Fruit fly (Drosophila melanogaster) whole organism, embryonic: ENCODE data around the gene COX7B.

ENCODE experiments used
- B-H1 ChIP-seq: fragments of 200-800 bp; sonication (Bioruptor generic); IDR thresholded peaks from 3 replicates; pipeline ENCODE4 v1.3.6; 2022; ENCODE audit warnings: missing biosample characterization, missing genetic modification characterization
- CG10274 ChIP-seq: fragments of 200-800 bp; sonication (Bioruptor generic); optimal IDR thresholded peaks from 3 replicates; lab custom pipeline; 2017; ENCODE audit warnings: missing biosample characterization, mild to moderate bottlenecking, missing genetic modification characterization
- CG10431 ChIP-seq: fragments of 200-800 bp; sonication (Bioruptor generic); optimal IDR thresholded peaks from 3 replicates; lab custom pipeline; 2018; ENCODE audit warnings: missing biosample characterization, mild to moderate bottlenecking, missing genetic modification characterization
- CG10979 ChIP-seq: fragments of 200-800 bp; sonication (Bioruptor generic); optimal IDR thresholded peaks from 2 replicates; lab custom pipeline; 2018; ENCODE audit warnings: missing biosample characterization, mild to moderate bottlenecking, missing genetic modification characterization, moderate library complexity
- CG11504 ChIP-seq: fragments of 200-800 bp; sonication (Bioruptor generic); optimal IDR thresholded peaks from 3 replicates; lab custom pipeline; 2019; ENCODE audit warnings: missing biosample characterization, mild to moderate bottlenecking, missing genetic modification characterization, moderate library complexity
- CG11695 ChIP-seq: fragments of 200-800 bp; sonication (Bioruptor generic); IDR thresholded peaks from 3 replicates; pipeline ENCODE4 v1.3.6; 2022; ENCODE audit warnings: missing biosample characterization, missing genetic modification characterization
- CG12942 ChIP-seq: fragments of 200-800 bp; sonication (Bioruptor generic); optimal IDR thresholded peaks from 3 replicates; lab custom pipeline; 2016; ENCODE audit warnings: missing biosample characterization, missing genetic modification characterization
- CG13287 ChIP-seq: fragments of 200-800 bp; sonication (Bioruptor generic); IDR thresholded peaks from 2 replicates; pipeline ENCODE4 v1.3.6; 2022; ENCODE audit warnings: missing biosample characterization, missing genetic modification characterization; ENCODE audit not compliant: partially characterized antibody
- CG13424 ChIP-seq: fragments of 200-800 bp; sonication (Bioruptor generic); optimal IDR thresholded peaks from 2 replicates; lab custom pipeline; 2019; ENCODE audit warnings: missing biosample characterization, mild to moderate bottlenecking, missing genetic modification characterization, moderate library complexity
- CG13624 ChIP-seq: fragments of 200-800 bp; sonication (Bioruptor generic); optimal IDR thresholded peaks from 2 replicates; lab custom pipeline; 2016; ENCODE audit warnings: missing biosample characterization, missing genetic modification characterization
- CG15011 ChIP-seq: fragments of 200-800 bp; sonication (Bioruptor generic); optimal IDR thresholded peaks from 3 replicates; lab custom pipeline; 2018; ENCODE audit warnings: missing biosample characterization, mild to moderate bottlenecking, missing genetic modification characterization
- CG17829 ChIP-seq: fragments of 200-800 bp; optimal IDR thresholded peaks from 2 replicates; lab custom pipeline; 2019; ENCODE audit warnings: missing biosample characterization, mild to moderate bottlenecking, missing genetic modification characterization, moderate library complexity
- CG18764 ChIP-seq: fragments of 200-800 bp; sonication (Bioruptor generic); optimal IDR thresholded peaks from 3 replicates; lab custom pipeline; 2016; ENCODE audit warnings: missing biosample characterization, missing genetic modification characterization
- CG2120 ChIP-seq: fragments of 200-800 bp; sonication (Bioruptor generic); optimal IDR thresholded peaks from 3 replicates; lab custom pipeline; 2016; ENCODE audit warnings: missing biosample characterization, missing genetic modification characterization
- CG30403 ChIP-seq: fragments of 200-800 bp; sonication (Bioruptor generic); optimal IDR thresholded peaks from 3 replicates; lab custom pipeline; 2016; ENCODE audit warnings: missing biosample characterization, missing genetic modification characterization
- CG31388 ChIP-seq: fragments of 200-800 bp; sonication (Bioruptor generic); optimal IDR thresholded peaks from 2 replicates; lab custom pipeline; 2016; ENCODE audit warnings: missing biosample characterization, missing genetic modification characterization
- CG31441 ChIP-seq: fragments of 200-800 bp; sonication (Bioruptor generic); IDR thresholded peaks from 2 replicates; pipeline ENCODE4 v1.3.6; 2022; ENCODE audit warnings: missing biosample characterization, missing genetic modification characterization
- CG3281 ChIP-seq: fragments of 200-800 bp; sonication (Bioruptor generic); optimal IDR thresholded peaks from 3 replicates; lab custom pipeline; 2017; ENCODE audit warnings: missing biosample characterization, mild to moderate bottlenecking, missing genetic modification characterization
- CG4360 ChIP-seq: fragments of 200-800 bp; sonication (Bioruptor generic); IDR thresholded peaks from 2 replicates; pipeline ENCODE4 v1.3.6; 2022; ENCODE audit warnings: missing biosample characterization, missing genetic modification characterization
- CG5953 ChIP-seq: fragments of 200-800 bp; sonication (Bioruptor generic); IDR thresholded peaks from 2 replicates; pipeline ENCODE4 v1.3.6; 2022; ENCODE audit warnings: missing biosample characterization, missing genetic modification characterization
- CG6689 ChIP-seq: fragments of 200-800 bp; sonication (Bioruptor generic); IDR thresholded peaks from 2 replicates; pipeline ENCODE4 v1.3.6; 2022; ENCODE audit warnings: missing biosample characterization, missing genetic modification characterization
- CG6765 ChIP-seq: fragments of 200-800 bp; sonication (Bioruptor generic); optimal IDR thresholded peaks from 3 replicates; lab custom pipeline; 2017; ENCODE audit warnings: missing biosample characterization, mild to moderate bottlenecking, missing genetic modification characterization
- CG8388 ChIP-seq: fragments of 200-800 bp; sonication (Bioruptor generic); optimal IDR thresholded peaks from 2 replicates; lab custom pipeline; 2019; ENCODE audit warnings: missing biosample characterization, mild to moderate bottlenecking, missing genetic modification characterization, moderate library complexity
- CG9727 ChIP-seq: fragments of 200-800 bp; sonication (Bioruptor generic); optimal IDR thresholded peaks from 3 replicates; lab custom pipeline; 2017; ENCODE audit warnings: missing biosample characterization, mild to moderate bottlenecking, missing genetic modification characterization
- E2f1 ChIP-seq: fragments of 200-800 bp; sonication (Bioruptor generic); IDR thresholded peaks from 2 replicates; pipeline ENCODE4 v1.3.6; 2022; ENCODE audit warnings: missing biosample characterization, missing genetic modification characterization
- Elba2 ChIP-seq: fragments of 200-800 bp; sonication (Bioruptor generic); optimal IDR thresholded peaks from 3 replicates; lab custom pipeline; 2016; ENCODE audit warnings: missing biosample characterization, missing genetic modification characterization
- Gug ChIP-seq: fragments of 200-800 bp; sonication (Bioruptor generic); IDR thresholded peaks from 4 replicates; pipeline ENCODE4 v1.3.6; 2022; ENCODE audit warnings: missing biosample characterization, missing genetic modification characterization
- Hsf ChIP-seq: fragments of 200-800 bp; sonication (Bioruptor generic); optimal IDR thresholded peaks from 3 replicates; lab custom pipeline; 2016; ENCODE audit warnings: missing biosample characterization, missing genetic modification characterization
- MTF-1 ChIP-seq: fragments of 200-800 bp; sonication (Bioruptor generic); optimal IDR thresholded peaks from 2 replicates; lab custom pipeline; 2018; ENCODE audit warnings: missing biosample characterization, mild to moderate bottlenecking, missing genetic modification characterization, borderline replicate concordance
- Mad ChIP-seq: fragments of 200-800 bp; sonication (Bioruptor generic); optimal IDR thresholded peaks from 2 replicates; lab custom pipeline; 2016; ENCODE audit warnings: missing biosample characterization, missing genetic modification characterization
- Med ChIP-seq: fragments of 200-800 bp; sonication (Bioruptor generic); peaks from one replicate; lab custom pipeline; 2016; ENCODE audit warnings: missing biosample characterization, missing genetic modification characterization, mild to moderate bottlenecking, inconsistent platforms, moderate library complexity
- Meics ChIP-seq: fragments of 200-800 bp; sonication (Bioruptor generic); optimal IDR thresholded peaks from 2 replicates; lab custom pipeline; 2017; ENCODE audit warnings: missing biosample characterization, mild to moderate bottlenecking, missing genetic modification characterization
- NFAT ChIP-seq: fragments of 200-800 bp; sonication (Bioruptor generic); IDR thresholded peaks from 2 replicates; pipeline ENCODE4 v1.3.6; 2022; ENCODE audit warnings: missing biosample characterization, missing genetic modification characterization
- PHDP ChIP-seq: fragments of 200-800 bp; sonication (Bioruptor generic); optimal IDR thresholded peaks from 3 replicates; lab custom pipeline; 2018; ENCODE audit warnings: missing biosample characterization, mild to moderate bottlenecking, missing genetic modification characterization, moderate library complexity
- Sox102F ChIP-seq: fragments of 200-800 bp; sonication (Bioruptor generic); optimal IDR thresholded peaks from 2 replicates; lab custom pipeline; 2018; ENCODE audit warnings: missing biosample characterization, mild to moderate bottlenecking, missing genetic modification characterization, moderate library complexity
- al ChIP-seq: fragments of 200-800 bp; sonication (Bioruptor generic); IDR thresholded peaks from 2 replicates; pipeline ENCODE4 v1.3.6; 2022; ENCODE audit warnings: missing biosample characterization, missing genetic modification characterization
- ci ChIP-seq: fragments of 200-800 bp; sonication (Bioruptor generic); IDR thresholded peaks from 3 replicates; pipeline ENCODE4 v1.3.6; 2022; ENCODE audit warnings: missing biosample characterization, missing genetic modification characterization
- dm ChIP-seq: fragments of 200-800 bp; sonication (Bioruptor generic); optimal IDR thresholded peaks from 3 replicates; lab custom pipeline; 2016; ENCODE audit warnings: missing biosample characterization, missing genetic modification characterization
- fd96Cb ChIP-seq: fragments of 200-800 bp; sonication (Bioruptor generic); optimal IDR thresholded peaks from 2 replicates; lab custom pipeline; 2018; ENCODE audit warnings: missing biosample characterization, mild to moderate bottlenecking, missing genetic modification characterization, moderate library complexity
- grau ChIP-seq: fragments of 200-800 bp; optimal IDR thresholded peaks from 3 replicates; lab custom pipeline; 2019; ENCODE audit warnings: missing biosample characterization, mild to moderate bottlenecking, missing genetic modification characterization, moderate library complexity
- ind ChIP-seq: fragments of 200-800 bp; sonication (Bioruptor generic); optimal IDR thresholded peaks from 3 replicates; lab custom pipeline; 2016; ENCODE audit warnings: missing biosample characterization, missing genetic modification characterization
- lola ChIP-seq, 3 experiments: fragments of >200 bp in 2 of 3; fragments of 200-800 bp in 1 of 3; sonication (Bioruptor generic) in 1 of 3; optimal IDR thresholded peaks; 2 replicates each; lab custom pipeline; 2017 to 2019; ENCODE audit warnings: missing biosample characterization in 3 of 3, missing genetic modification characterization in 3 of 3, mild to moderate bottlenecking in 1 of 3, moderate library complexity in 1 of 3
- oc ChIP-seq: fragments of 200-800 bp; sonication (Bioruptor generic); optimal IDR thresholded peaks from 2 replicates; lab custom pipeline; 2018; ENCODE audit warnings: missing biosample characterization, mild to moderate bottlenecking, missing genetic modification characterization, moderate library complexity
- run ChIP-seq: fragments of 200-800 bp; sonication (Bioruptor generic); optimal IDR thresholded peaks from 3 replicates; lab custom pipeline; 2018; ENCODE audit warnings: missing biosample characterization, mild to moderate bottlenecking, missing genetic modification characterization
- shn ChIP-seq: fragments of 200-800 bp; sonication (Bioruptor generic); optimal IDR thresholded peaks from 3 replicates; lab custom pipeline; 2016; ENCODE audit warnings: missing biosample characterization, missing genetic modification characterization
- slou ChIP-seq: fragments of 200-800 bp; sonication (Bioruptor generic); optimal IDR thresholded peaks from 3 replicates; lab custom pipeline; 2016; ENCODE audit warnings: missing biosample characterization, missing genetic modification characterization
- vnd ChIP-seq: fragments of 200-800 bp; sonication (Bioruptor generic); IDR thresholded peaks from 3 replicates; pipeline ENCODE4 v1.3.6; 2022; ENCODE audit warnings: missing biosample characterization, missing genetic modification characterization; ENCODE audit not compliant: partially characterized antibody
- z ChIP-seq: fragments of 200-800 bp; sonication (Bioruptor generic); IDR thresholded peaks from 3 replicates; pipeline ENCODE4 v1.3.6; 2022; ENCODE audit warnings: missing biosample characterization, missing genetic modification characterization
- zen2 ChIP-seq: fragments of 200-800 bp; sonication (Bioruptor generic); IDR thresholded peaks from 3 replicates; pipeline ENCODE4 v1.3.6; 2022; ENCODE audit warnings: missing biosample characterization, missing genetic modification characterization; ENCODE audit not compliant: partially characterized antibody
- zf30C ChIP-seq: fragments of 200-800 bp; sonication (Bioruptor generic); optimal IDR thresholded peaks from 3 replicates; lab custom pipeline; 2018; ENCODE audit warnings: missing biosample characterization, mild to moderate bottlenecking, missing genetic modification characterization

Gene COX7B

dm6 chr3L:17458856-17459518 lies 33.7 kb downstream of the COX7B start (continued):
- TF ChIP-seq Med (peak; percentile 58), shn (no peak), CG4360 (GFP tag; lab: Robert Waterston, UW) (peak; percentile 43), CG13624 (GFP tag; lab: Kevin White, UChicago) (no peak), z (GFP tag; lab: Robert Waterston, UW) (no peak), E2f1 (GFP tag; lab: Robert Waterston, UW) (peak; percentile 42; the same call in 1 of the 2 replicates), CG11504 (tag; lab: Kevin White, UChicago) (peak; percentile 59), Elba2 (GFP tag; lab: Kevin White, UChicago) (no peak), vnd (GFP tag; lab: Robert Waterston, UW) (no peak), CG30403 (GFP tag; lab: Kevin White, UChicago) (peak; percentile 32), CG9727 (GFP tag; lab: Kevin White, UChicago) (peak; percentile 26), CG2120 (GFP tag; lab: Kevin White, UChicago) (peak; percentile 42), Hsf (GFP tag; lab: Kevin White, UChicago) (peak; percentile 9), CG31441 (GFP tag; lab: Robert Waterston, UW) (peak; percentile 52), Sox102F (GFP tag; lab: Kevin White, UChicago) (peak; percentile 50), oc (tag; lab: Kevin White, UChicago) (peak; percentile 15), CG13424 (tag; lab: Kevin White, UChicago) (peak; percentile 3), CG15011 (no peak), ind (peak; percentile 7), Meics (GFP tag; lab: Kevin White, UChicago) (peak; percentile 39), al (GFP tag; lab: Robert Waterston, UW) (no peak), PHDP (tag; lab: Kevin White, UChicago) (peak; percentile 29), CG10431 (no peak), CG6765 (GFP tag; lab: Kevin White, UChicago) (no peak), CG5953 (GFP tag; lab: Robert Waterston, UW) (no peak), B-H1 (GFP tag; lab: Robert Waterston, UW) (peak; percentile 22; the same call in 1 of the 3 replicates), zen2 (GFP tag; lab: Robert Waterston, UW) (no peak), fd96Cb (tag; lab: Kevin White, UChicago) (peak; percentile 18), CG3281 (GFP tag; lab: Kevin White, UChicago) (no peak), CG6689 (GFP tag; lab: Robert Waterston, UW) (peak; percentile 60; the same call in 1 of the 2 replicates), lola (GFP tag; optimal IDR thresholded peaks at IDR 0.05; lab: Kevin White, UChicago) (peak in 1 of 3 experiments; percentile 40), CG10979 (tag; lab: Kevin White, UChicago) (peak; percentile 40), CG18764 (GFP tag; lab: Kevin White, UChicago) (no peak), run (no peak), CG12942 (peak; percentile 3), CG31388 (no peak), ci (0 out of 3 replicates have a peak, but pooled peaks have one; percentile 50), Gug (peak; percentile 35; the same call in 1 of the 4 replicates), zf30C (GFP tag; lab: Kevin White, UChicago) (no peak), slou (GFP tag; lab: Kevin White, UChicago) (no peak), grau (tag; lab: Kevin White, UChicago) (peak; percentile 48), Mad (GFP tag; lab: Kevin White, UChicago) (no peak), CG11695 (peak; percentile 63; the same call in 2 of the 3 replicates), CG17829 (peak; percentile 38), CG8388 (peak; percentile 17), CG13287 (GFP tag; lab: Robert Waterston, UW) (no peak), CG10274 (no peak), NFAT (no peak), MTF-1 (no peak), dm (GFP tag; lab: Kevin White, UChicago) (no peak)
